Fruit fly (Drosophila melanogaster) whole organism, prepupa: ENCODE data around the gene Dph5.

Source experiments
- CG10669 ChIP-seq: fragments of 200-800 bp; sonication (Bioruptor generic); optimal IDR thresholded peaks from 3 replicates; lab custom pipeline; 2018; ENCODE audit warnings: missing biosample characterization, mild to moderate bottlenecking, missing genetic modification characterization, moderate library complexity
- CG11762 ChIP-seq: fragments of 200-800 bp; sonication (Bioruptor generic); optimal IDR thresholded peaks from 3 replicates; lab custom pipeline; 2016; ENCODE audit warnings: missing biosample characterization, missing genetic modification characterization; ENCODE audit not compliant: insufficient read depth
- CG11902 ChIP-seq: fragments of 200-800 bp; sonication (Bioruptor generic); optimal IDR thresholded peaks from 3 replicates; lab custom pipeline; 2016; ENCODE audit warnings: missing biosample characterization, missing genetic modification characterization
- CG15336 ChIP-seq: fragments of 200-800 bp; sonication (Bioruptor generic); IDR thresholded peaks from 2 replicates; pipeline ENCODE4 v1.3.6; 2022; ENCODE audit warnings: missing biosample characterization, missing genetic modification characterization
- CG1621 ChIP-seq: fragments of 200-800 bp; sonication (Bioruptor generic); optimal IDR thresholded peaks from 3 replicates; lab custom pipeline; 2018; ENCODE audit warnings: missing biosample characterization, mild to moderate bottlenecking, missing genetic modification characterization
- CG3032 ChIP-seq: fragments of 200-800 bp; optimal IDR thresholded peaks from 2 replicates; lab custom pipeline; 2019; ENCODE audit warnings: missing biosample characterization, mild to moderate bottlenecking, missing genetic modification characterization, moderate library complexity
- CG31627 ChIP-seq: fragments of 200-800 bp; sonication (Bioruptor generic); optimal IDR thresholded peaks from 3 replicates; lab custom pipeline; 2016; ENCODE audit warnings: missing biosample characterization, missing genetic modification characterization
- CG3919 ChIP-seq: fragments of 200-800 bp; sonication (Bioruptor generic); optimal IDR thresholded peaks from 3 replicates; lab custom pipeline; 2016; ENCODE audit warnings: missing biosample characterization, missing genetic modification characterization
- CG6163 ChIP-seq: fragments of 200-800 bp; sonication (Bioruptor generic); IDR thresholded peaks from 3 replicates; pipeline ENCODE4 v1.3.6; 2022; ENCODE audit warnings: missing biosample characterization, missing genetic modification characterization
- CG6276 ChIP-seq: fragments of 200-800 bp; sonication (Bioruptor generic); optimal IDR thresholded peaks from 2 replicates; lab custom pipeline; 2017; ENCODE audit warnings: missing biosample characterization, mild to moderate bottlenecking, missing genetic modification characterization
- CG6808 ChIP-seq: fragments of 200-800 bp; sonication (Bioruptor generic); optimal IDR thresholded peaks from 3 replicates; lab custom pipeline; 2017; ENCODE audit warnings: missing biosample characterization, missing genetic modification characterization, mild to moderate bottlenecking, moderate library complexity, missing genetic modification reagents
- CG7368 ChIP-seq: fragments of 200-800 bp; sonication (Bioruptor generic); optimal IDR thresholded peaks from 3 replicates; lab custom pipeline; 2016; ENCODE audit warnings: missing biosample characterization, missing genetic modification characterization
- CG8319 ChIP-seq: fragments of 200-800 bp; sonication (Bioruptor generic); optimal IDR thresholded peaks from 3 replicates; lab custom pipeline; 2016; ENCODE audit warnings: missing biosample characterization, missing genetic modification characterization
- CG9139 ChIP-seq: fragments of 200-800 bp; sonication (Bioruptor generic); optimal IDR thresholded peaks from 3 replicates; lab custom pipeline; 2017; ENCODE audit warnings: missing biosample characterization, mild to moderate bottlenecking, missing genetic modification characterization
- Eip75B ChIP-seq: fragments of 200-800 bp; sonication (Bioruptor generic); optimal IDR thresholded peaks from 3 replicates; lab custom pipeline; 2016; ENCODE audit warnings: missing biosample characterization, missing genetic modification characterization
- Eip78C ChIP-seq: fragments of 200-800 bp; sonication (Bioruptor generic); peaks from one replicate; lab custom pipeline; 2016; ENCODE audit warnings: missing biosample characterization, missing genetic modification characterization
- Eip93F ChIP-seq: fragments of 200-800 bp; sonication (Bioruptor generic); optimal IDR thresholded peaks from 2 replicates; lab custom pipeline; 2016; ENCODE audit warnings: missing biosample characterization, mild to moderate bottlenecking, missing genetic modification characterization
- Ets21C ChIP-seq: fragments of 200-800 bp; sonication (Bioruptor generic); optimal IDR thresholded peaks from 3 replicates; lab custom pipeline; 2016; ENCODE audit warnings: missing biosample characterization, missing genetic modification characterization
- Hr39 ChIP-seq: fragments of 200-800 bp; sonication (Bioruptor generic); optimal IDR thresholded peaks from 2 replicates; lab custom pipeline; 2016; ENCODE audit warnings: missing biosample characterization, missing genetic modification characterization
- Met ChIP-seq: fragments of 200-800 bp; sonication (Bioruptor generic); optimal IDR thresholded peaks from 3 replicates; lab custom pipeline; 2016; ENCODE audit warnings: missing biosample characterization, missing genetic modification characterization
- OdsH ChIP-seq: fragments of 200-800 bp; sonication (Bioruptor generic); optimal IDR thresholded peaks from 3 replicates; lab custom pipeline; 2016; ENCODE audit warnings: missing biosample characterization, missing genetic modification characterization
- Smox ChIP-seq: fragments of 200-800 bp; sonication (Bioruptor generic); optimal IDR thresholded peaks from 3 replicates; lab custom pipeline; 2016; ENCODE audit warnings: missing biosample characterization, missing genetic modification characterization
- Sox14 ChIP-seq: fragments of 200-800 bp; sonication (Bioruptor generic); optimal IDR thresholded peaks from 3 replicates; lab custom pipeline; 2016; ENCODE audit warnings: missing biosample characterization, missing genetic modification characterization
- Sox15 ChIP-seq: fragments of 200-800 bp; sonication (Bioruptor generic); optimal IDR thresholded peaks from 3 replicates; lab custom pipeline; 2016; ENCODE audit warnings: missing biosample characterization, missing genetic modification characterization
- achi ChIP-seq: fragments of 200-800 bp; sonication (Bioruptor generic); optimal IDR thresholded peaks from 3 replicates; lab custom pipeline; 2016; ENCODE audit warnings: missing biosample characterization, missing genetic modification characterization
- acj6 ChIP-seq: fragments of 200-800 bp; sonication (Bioruptor generic); optimal IDR thresholded peaks from 3 replicates; lab custom pipeline; 2016; ENCODE audit warnings: missing biosample characterization, missing genetic modification characterization
- cyc ChIP-seq: fragments of 200-800 bp; sonication (Bioruptor generic); optimal IDR thresholded peaks from 3 replicates; lab custom pipeline; 2016; ENCODE audit warnings: missing biosample characterization, missing genetic modification characterization
- dac ChIP-seq: fragments of 200-800 bp; sonication (Bioruptor generic); optimal IDR thresholded peaks from 2 replicates; lab custom pipeline; 2017; ENCODE audit warnings: missing biosample characterization, mild to moderate bottlenecking, missing genetic modification characterization
- esn ChIP-seq: fragments of 200-800 bp; sonication (Bioruptor generic); optimal IDR thresholded peaks from 2 replicates; lab custom pipeline; 2016; ENCODE audit warnings: missing biosample characterization, mild to moderate bottlenecking, missing genetic modification characterization, moderate library complexity
- fd59A ChIP-seq: fragments of 200-800 bp; sonication (Bioruptor generic); optimal IDR thresholded peaks from 2 replicates; lab custom pipeline; 2017; ENCODE audit warnings: missing biosample characterization, mild to moderate bottlenecking, missing genetic modification characterization, missing genetic modification reagents
- fkh ChIP-seq: fragments of 200-800 bp; sonication (Bioruptor generic); optimal IDR thresholded peaks from 3 replicates; lab custom pipeline; 2017; ENCODE audit warnings: missing biosample characterization, mild to moderate bottlenecking, missing genetic modification characterization, moderate library complexity
- net ChIP-seq: fragments of 200-800 bp; sonication (Bioruptor generic); optimal IDR thresholded peaks from 3 replicates; lab custom pipeline; 2016; ENCODE audit warnings: missing biosample characterization, missing genetic modification characterization
- pdm3 ChIP-seq: fragments of 200-800 bp; sonication (Bioruptor generic); optimal IDR thresholded peaks from 3 replicates; lab custom pipeline; 2016; ENCODE audit warnings: missing biosample characterization, missing genetic modification characterization
- spab ChIP-seq: fragments of 200-800 bp; sonication (Bioruptor generic); optimal IDR thresholded peaks from 2 replicates; lab custom pipeline; 2017; ENCODE audit warnings: missing biosample characterization, mild to moderate bottlenecking, missing genetic modification characterization, missing genetic modification reagents
- ss ChIP-seq, 2 experiments: fragments of 200-800 bp; sonication (Bioruptor generic); optimal IDR thresholded peaks; 2 replicates in 1 of 2; 3 replicates in 1 of 2; lab custom pipeline; 2017 to 2018; ENCODE audit warnings: mild to moderate bottlenecking in 2 of 2, missing biosample characterization in 2 of 2, missing genetic modification characterization in 2 of 2, moderate library complexity in 1 of 2
- svp ChIP-seq: fragments of 200-800 bp; sonication (Bioruptor generic); peaks from one replicate; lab custom pipeline; 2016; ENCODE audit warnings: missing biosample characterization, missing genetic modification characterization
- topi ChIP-seq: fragments of 200-800 bp; sonication (Bioruptor generic); optimal IDR thresholded peaks from 3 replicates; lab custom pipeline; 2016; ENCODE audit warnings: missing biosample characterization, missing genetic modification characterization
- vri ChIP-seq: fragments of 200-800 bp; sonication (Bioruptor generic); optimal IDR thresholded peaks from 3 replicates; lab custom pipeline; 2016; ENCODE audit warnings: missing biosample characterization, mild to moderate bottlenecking, missing genetic modification characterization

Gene Dph5

DNA sequence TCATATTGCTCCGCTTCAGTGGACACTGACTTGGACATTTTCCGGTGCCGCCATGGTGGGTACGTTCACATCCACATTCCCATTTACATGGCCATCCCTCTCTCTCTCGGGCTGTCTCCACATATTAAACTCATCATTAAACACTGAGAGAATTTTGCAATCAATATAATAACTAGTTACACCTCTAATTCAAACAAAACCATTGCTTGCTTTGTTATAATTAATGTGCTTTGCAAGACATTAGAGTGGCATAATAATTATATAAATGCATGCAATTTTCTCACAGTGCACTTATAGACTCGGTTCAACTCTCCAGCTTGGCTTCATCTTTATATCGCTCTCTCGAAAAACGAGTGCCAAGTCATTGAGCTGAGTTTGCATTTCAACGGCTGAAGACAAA lies 41.7 kb upstream of the Dph5 start (continued):
- TF ChIP-seq fd59A (GFP tag; lab: Kevin White, UChicago) (peak; percentile 78), dac (GFP tag; lab: Kevin White, UChicago) (peak; percentile 78), CG15336 (GFP tag; lab: Robert Waterston, UW) (peak; percentile 97), Smox (no peak), CG1621 (tag; lab: Kevin White, UChicago) (peak; percentile 84), CG11902 (GFP tag; lab: Kevin White, UChicago) (peak; percentile 76), CG3919 (GFP tag; lab: Kevin White, UChicago) (peak; percentile 94), net (GFP tag; lab: Kevin White, UChicago) (peak; percentile 87)
- TF ChIP-seq, all 60 proteins: peak for 48

DNA sequence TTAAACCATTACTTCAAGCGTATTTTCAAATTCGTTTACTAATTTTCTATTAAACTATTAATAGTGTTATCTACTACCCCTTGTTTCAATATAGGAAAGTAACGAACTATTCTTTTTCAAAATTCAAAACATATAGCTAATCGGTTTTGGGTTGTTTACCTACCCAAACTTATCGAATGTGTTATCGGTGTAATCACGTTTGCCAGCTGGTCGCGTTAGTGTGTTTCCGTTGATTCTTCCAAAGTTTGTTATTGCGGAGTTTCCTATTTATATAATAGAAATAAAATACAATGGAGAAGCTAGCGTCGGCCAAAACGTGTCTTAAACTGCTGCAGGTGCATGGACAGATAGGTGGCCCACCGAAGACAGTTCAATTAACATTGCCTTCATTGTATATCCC lies 35.3 kb upstream of the Dph5 start, which contains the start of gene mRpL45:
mRpL45 (plus strand) TSS at position 213 of the 400 bp plus-strand sequence.
- TF ChIP-seq Hr39 (GFP tag; lab: Kevin White, UChicago) (no peak), CG31627 (GFP tag; lab: Kevin White, UChicago) (no peak), fkh (peak; percentile 92), fd59A (GFP tag; lab: Kevin White, UChicago) (no peak), CG7368 (no peak), CG9139 (no peak), CG3919 (GFP tag; lab: Kevin White, UChicago) (no peak)

DNA sequence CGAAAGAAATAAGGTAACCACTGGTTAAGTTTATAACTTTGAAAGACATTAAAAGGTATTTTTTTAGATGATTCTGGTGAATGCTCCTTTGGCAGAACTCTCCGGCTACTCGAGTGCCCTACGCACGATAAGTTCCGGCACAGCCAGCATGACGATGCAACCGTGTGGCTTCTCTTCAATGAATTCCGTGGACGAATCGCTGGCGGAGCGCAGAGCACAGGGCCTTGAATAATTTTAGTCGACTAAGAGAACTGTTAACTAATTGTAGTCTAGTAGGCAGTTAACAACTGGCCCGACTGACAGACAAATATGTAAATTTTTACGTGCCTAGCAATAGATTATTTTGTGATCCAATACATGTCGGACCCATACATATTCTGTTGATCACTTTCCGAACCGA lies 33.2 kb upstream of the Dph5 start, which contains the start of gene CG31161:
CG31161 (plus strand) TSS at position 301 of the 400 bp plus-strand sequence.
- TF ChIP-seq fkh = no peak

DNA sequence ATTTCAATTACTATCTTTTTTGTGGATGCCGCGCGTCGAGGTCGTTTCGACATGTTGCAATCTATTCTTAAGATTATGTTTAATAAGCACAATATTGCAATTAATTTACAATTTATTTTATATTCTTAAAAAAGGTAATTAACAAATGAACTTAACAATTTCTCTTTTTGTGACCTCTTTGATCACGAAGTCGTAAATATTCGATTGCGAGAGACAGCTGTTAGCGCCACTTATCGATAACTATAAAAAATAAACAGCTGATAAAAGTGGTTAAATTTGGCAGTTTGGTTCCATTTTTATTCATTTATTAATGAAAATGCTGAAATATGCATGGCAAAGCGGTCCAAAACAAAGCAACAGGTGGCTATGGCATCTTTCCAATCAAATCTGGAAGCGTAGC lies 30.4 kb upstream of the Dph5 start, which contains the start of the genes CG31156 and mRRF2:
CG31156 (minus strand) TSS at position 209 of the 400 bp plus-strand sequence.
mRRF2 (plus strand) TSS at position 239 of the 400 bp plus-strand sequence.
- TF ChIP-seq Eip78C (no peak), cyc (no peak), CG11762 (GFP tag; lab: Kevin White, UChicago) (no peak), esn (GFP tag; lab: Kevin White, UChicago) (no peak), CG7368 (no peak), CG31627 (GFP tag; lab: Kevin White, UChicago) (no peak), vri (GFP tag; lab: Kevin White, UChicago) (no peak), CG9139 (no peak), ss (GFP tag; optimal IDR thresholded peaks at IDR 0.05; lab: Kevin White, UChicago) (no peak), Sox14 (no peak), acj6 (no peak), CG11902 (GFP tag; lab: Kevin White, UChicago) (no peak), spab (GFP tag; lab: Kevin White, UChicago) (no peak), Met (no peak), OdsH (GFP tag; lab: Kevin White, UChicago) (no peak), Ets21C (GFP tag; lab: Kevin White, UChicago) (no peak), CG6808 (GFP tag; lab: Kevin White, UChicago) (no peak)

DNA sequence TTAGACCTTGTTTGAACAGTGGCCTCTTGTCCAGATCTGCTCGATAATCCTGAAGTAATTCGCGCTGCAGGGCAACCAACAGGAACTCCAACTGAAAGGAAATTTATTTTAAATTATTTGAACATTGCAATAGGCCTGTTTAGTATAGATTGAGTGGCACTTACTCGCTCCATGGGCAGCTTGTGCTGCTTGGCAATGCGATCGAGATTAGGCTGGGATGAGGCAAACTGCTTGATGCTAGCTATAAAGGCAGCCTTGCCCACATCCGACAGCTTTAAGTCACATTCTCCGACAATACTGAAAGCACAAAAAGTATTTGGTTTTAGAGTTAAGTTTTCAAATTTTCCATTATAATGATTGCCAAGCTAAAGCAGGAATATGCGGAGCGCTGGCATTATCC lies 26.2 kb upstream of the Dph5 start, which contains the start of gene CG13843:
CG13843 (plus strand) TSS at position 301 of the 400 bp plus-strand sequence.
- no peak for TF ChIP-seq Ets21C (GFP tag; lab: Kevin White, UChicago)
- no peak for TF ChIP-seq Eip93F
- TF ChIP-seq CG11762 (GFP tag; lab: Kevin White, UChicago) = no peak
- no peak for TF ChIP-seq Eip75B (GFP tag; lab: Kevin White, UChicago)
- TF ChIP-seq CG8319 (GFP tag; lab: Kevin White, UChicago) = no peak
- TF ChIP-seq CG10669 (GFP tag; lab: Kevin White, UChicago) = no peak
- TF ChIP-seq CG6276 = no peak
- TF ChIP-seq Met = no peak
- TF ChIP-seq CG9139 = no peak
- no peak for TF ChIP-seq Sox15 (GFP tag; lab: Kevin White, UChicago)
- TF ChIP-seq net (GFP tag; lab: Kevin White, UChicago) = no peak
- no peak for TF ChIP-seq topi (GFP tag; lab: Kevin White, UChicago)
- TF ChIP-seq achi (GFP tag; lab: Kevin White, UChicago) = no peak
- TF ChIP-seq CG7368 = no peak
- TF ChIP-seq pdm3 (GFP tag; lab: Kevin White, UChicago) = no peak
- no peak for TF ChIP-seq CG6163
- no peak for TF ChIP-seq svp (GFP tag; lab: Kevin White, UChicago)
- no peak for TF ChIP-seq CG3032 (tag; lab: Kevin White, UChicago)
- no peak for TF ChIP-seq esn (GFP tag; lab: Kevin White, UChicago)
- TF ChIP-seq cyc = no peak
- TF ChIP-seq, all 60 proteins: peak for 0
